Fruit fly (Drosophila melanogaster) whole organism: ENCODE results near the gene yellow-k.

Experiments used
- CG8478 ChIP-seq: fragments of >200 bp; optimal IDR thresholded peaks from 2 replicates; lab custom pipeline; 2018; ENCODE audit warnings: inconsistent platforms
- Dll ChIP-seq: fragments of >200 bp; optimal IDR thresholded peaks from 2 replicates; lab custom pipeline; 2017
- EcR ChIP-seq, 2 experiments: fragments of >200 bp; optimal IDR thresholded peaks; 2 replicates each; lab custom pipeline; 2017; ENCODE audit warnings: missing biosample characterization in 2 of 2, missing genetic modification characterization in 2 of 2, missing genetic modification reagents in 2 of 2
- pan ChIP-seq: fragments of >200 bp; optimal IDR thresholded peaks from 2 replicates; lab custom pipeline; 2017
- psq ChIP-seq: fragments of >200 bp; optimal IDR thresholded peaks from 2 replicates; lab custom pipeline; 2017
- usp ChIP-seq: fragments of >200 bp; optimal IDR thresholded peaks from 2 replicates; lab custom pipeline; 2017; ENCODE audit warnings: missing biosample characterization, missing genetic modification characterization, mixed read lengths

DNA sequence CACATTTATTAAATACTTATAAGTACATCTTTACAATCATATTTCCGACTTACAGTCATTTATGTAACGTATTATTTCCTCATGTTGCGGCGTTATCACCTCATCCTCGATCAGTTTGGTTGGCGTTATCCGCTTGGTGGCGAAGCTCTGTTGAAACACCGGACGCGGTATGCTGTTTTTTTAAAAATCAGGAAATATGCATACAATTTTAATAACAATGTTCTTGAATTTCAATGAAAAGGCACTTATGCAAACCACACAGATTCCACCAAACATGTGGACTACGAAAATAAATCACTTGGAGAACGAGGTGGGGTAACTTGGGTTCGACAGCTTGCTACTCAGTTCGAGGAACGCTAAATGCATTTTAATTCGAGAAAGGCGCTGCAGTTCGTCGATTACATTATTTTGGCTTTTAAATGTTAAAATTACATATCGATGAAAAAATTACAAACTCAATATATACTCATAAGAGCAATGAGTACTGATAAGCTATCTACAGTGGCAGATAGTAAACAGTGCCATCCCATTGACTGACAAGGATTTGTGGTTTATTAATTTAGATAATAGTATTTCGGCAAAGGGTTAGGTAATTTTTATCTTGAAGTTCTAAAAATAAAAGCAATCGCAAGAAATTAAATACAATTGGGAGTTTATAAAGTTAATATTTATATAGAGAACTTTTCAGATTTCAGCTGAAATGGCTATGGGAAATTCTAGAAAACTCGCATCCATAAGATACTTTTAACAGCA, 14.1 kb upstream of the yellow-k start:
- TF ChIP-seq pan (lab: Kevin White, UChicago) (no peak), psq (lab: Kevin White, UChicago) (no peak), Dll (no peak), EcR (GFP tag; optimal IDR thresholded peaks at IDR 0.05; lab: Kevin White, UChicago) (no peak), usp (GFP tag; lab: Kevin White, UChicago) (no peak), CG8478 (no peak)
